Worm (Caenorhabditis elegans): ENCODE data around the gene ZK185.1.

DNA sequence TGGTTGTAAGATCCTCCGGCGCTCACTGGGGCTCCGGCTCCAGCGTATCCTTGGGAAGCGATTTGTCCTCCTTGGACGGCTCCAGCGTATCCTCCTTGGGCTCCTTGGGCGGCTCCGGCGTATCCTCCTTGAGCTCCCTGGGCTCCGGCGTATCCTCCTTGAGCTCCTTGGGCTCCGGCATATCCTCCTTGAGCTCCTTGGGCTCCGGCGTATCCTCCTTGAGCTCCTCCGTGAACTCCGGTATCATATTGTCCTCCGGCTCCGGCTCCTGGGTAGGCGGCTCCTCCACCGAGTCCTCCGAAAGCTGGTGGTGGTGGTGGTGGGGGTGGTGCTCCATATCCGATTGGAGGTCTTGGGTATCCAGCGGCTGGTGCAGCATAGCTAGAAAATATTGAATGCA is 31.9 kb upstream of the ZK185.1 start:
- TF ChIP-seq him-1 (tag; optimal IDR thresholded peaks at IDR 0.05) (no peak), dao-5 (tag; optimal IDR thresholded peaks at IDR 0.05) (no peak), W03F9.2 (tag; optimal IDR thresholded peaks at IDR 0.05) (no peak)

Measured in whole organism, L4/young adult.